Worm (Caenorhabditis elegans): ENCODE results near the gene rpb-9.

Gene rpb-9

DNA sequence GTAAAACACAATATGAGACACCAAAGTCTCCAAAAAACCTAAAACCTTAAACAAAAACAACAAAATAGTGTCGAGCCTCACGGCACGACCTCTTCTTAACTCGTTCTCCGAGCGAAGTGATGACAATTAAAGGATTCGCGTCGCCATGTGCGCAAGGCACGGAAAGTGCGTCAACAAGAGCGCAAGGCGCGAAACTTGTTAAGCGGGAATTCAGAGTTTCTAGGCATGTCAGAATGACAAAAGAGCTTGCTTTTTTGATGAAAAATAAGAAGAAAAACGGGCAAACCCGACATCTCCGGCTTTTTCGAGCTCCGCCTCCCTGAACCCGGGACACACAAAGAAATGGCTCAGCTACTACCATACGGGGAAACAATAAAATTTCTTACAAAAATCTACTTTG lies 45.6 kb upstream of the rpb-9 start:
- TF ChIP-seq ceh-91 (GFP tag; IDR thresholded peaks at IDR 0.05) (0 out of 2 replicates have a peak, but pooled peaks have one; percentile 28), D2030.7 (GFP tag; IDR thresholded peaks at IDR 0.05) (peak; percentile 61), nfyb-1 (GFP tag; IDR thresholded peaks at IDR 0.05) (0 out of 2 replicates have a peak, but pooled peaks have one; percentile 22), xnd-1 (tag; optimal IDR thresholded peaks at IDR 0.05) (peak; percentile 48), B0019.2 (GFP tag; conservative IDR thresholded peaks at IDR 0.05) (peak; percentile 20; the same call in 1 of the 2 replicates), madf-6 (GFP tag; IDR thresholded peaks at IDR 0.05) (peak; percentile 89), F39B2.1 (GFP tag; IDR thresholded peaks at IDR 0.05) (peak; percentile 69; the same call in 1 of the 2 replicates), madf-8 (GFP tag; conservative IDR thresholded peaks at IDR 0.05) (peak; percentile 79), ztf-18 (tag; optimal IDR thresholded peaks at IDR 0.05) (peak; percentile 84), hsf-1 (GFP tag; IDR thresholded peaks at IDR 0.05) (peak; percentile 85), madf-3 (GFP tag; IDR thresholded peaks at IDR 0.05) (peak; percentile 72; the same call in 1 of the 2 replicates)

DNA sequence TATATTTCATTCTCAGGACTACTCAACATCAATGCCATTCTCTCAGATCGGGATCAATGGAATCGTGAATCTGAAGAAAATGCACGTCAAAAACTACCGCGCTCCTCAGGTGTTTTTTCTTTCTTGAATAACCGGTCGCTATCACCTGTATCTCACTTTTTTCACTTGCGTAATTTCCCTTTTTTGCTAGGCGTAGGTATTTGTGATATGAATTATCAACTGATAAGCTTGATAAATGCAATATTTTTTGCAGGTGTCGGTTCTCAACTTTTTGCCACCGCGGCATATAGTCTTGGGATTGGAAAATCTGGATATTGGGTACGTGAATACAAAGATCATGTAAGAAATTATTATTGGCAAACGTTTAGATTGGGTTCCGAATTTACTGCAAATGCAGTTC lies 43.0 kb upstream of the rpb-9 start:
- TF ChIP-seq dpl-1 (GFP tag; optimal IDR thresholded peaks at IDR 0.05) = no peak
- TF ChIP-seq F23B12.7 (tag; optimal IDR thresholded peaks at IDR 0.05; ENCODE audit: insufficient read depth) = no peak
- no peak for TF ChIP-seq mxl-1 (tag; optimal IDR thresholded peaks at IDR 0.05)
- TF ChIP-seq rcor-1 (GFP tag; IDR thresholded peaks at IDR 0.05) = no peak
- no peak for TF ChIP-seq hsf-1 (GFP tag; IDR thresholded peaks at IDR 0.05)
- no peak for TF ChIP-seq mel-28 (tag; optimal IDR thresholded peaks at IDR 0.05; ENCODE audit: borderline replicate concordance)
- no peak for TF ChIP-seq hmg-20 (GFP tag; IDR thresholded peaks at IDR 0.05)
- TF ChIP-seq F39B2.1 (GFP tag; IDR thresholded peaks at IDR 0.05) = no peak
- no peak for TF ChIP-seq madf-6 (GFP tag; IDR thresholded peaks at IDR 0.05)
- no peak for TF ChIP-seq Y53G8AR.9 (GFP tag; conservative IDR thresholded peaks at IDR 0.05)
- no peak for TF ChIP-seq F37B4.10 (GFP tag; IDR thresholded peaks at IDR 0.05)

DNA sequence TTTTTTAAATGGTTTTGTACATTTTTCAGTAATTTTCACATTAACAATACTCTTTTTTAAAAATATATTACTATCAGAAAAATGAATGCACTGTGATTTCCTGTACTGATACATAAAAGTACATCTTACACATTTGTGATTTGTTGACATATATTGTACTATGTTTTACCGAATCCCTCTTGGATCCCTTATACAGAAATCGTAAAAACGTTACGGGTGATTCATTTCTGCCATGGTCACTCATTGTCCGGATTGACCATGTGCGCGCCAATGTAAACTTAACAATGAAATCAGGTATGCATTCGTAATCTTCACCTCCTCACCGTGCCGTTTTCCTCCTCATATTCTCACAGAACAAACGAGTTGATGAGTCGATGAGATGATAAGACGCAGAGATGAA lies 42.0 kb upstream of the rpb-9 start, which contains the start of gene ZC513.2:
TSS of gene ZC513.2 (plus strand) at position 301 of the 400 bp plus-strand sequence.
- TF ChIP-seq somi-1 (GFP tag; optimal IDR thresholded peaks at IDR 0.05) (no peak), F37B4.10 (GFP tag; IDR thresholded peaks at IDR 0.05) (no peak), B0261.1 (tag; optimal IDR thresholded peaks at IDR 0.05) (no peak), lin-40 (tag; optimal IDR thresholded peaks at IDR 0.05) (no peak), fkh-3 (tag; optimal IDR thresholded peaks at IDR 0.05) (no peak), lir-1 (GFP tag; conservative IDR thresholded peaks at IDR 0.05) (no peak), Y53G8AR.9 (GFP tag; conservative IDR thresholded peaks at IDR 0.05) (no peak), ccch-3 (GFP tag; optimal IDR thresholded peaks at IDR 0.05) (no peak), T07F8.4 (tag; optimal IDR thresholded peaks at IDR 0.05) (no peak), ceh-100 (GFP tag; IDR thresholded peaks at IDR 0.05) (no peak), nfya-2 (GFP tag; IDR thresholded peaks at IDR 0.05) (no peak), attf-5 (GFP tag; optimal IDR thresholded peaks at IDR 0.05) (no peak), snpc-3.4 (tag; optimal IDR thresholded peaks at IDR 0.05) (no peak), nhr-27 (tag; optimal IDR thresholded peaks at IDR 0.05) (no peak), F33H1.4 (GFP tag; IDR thresholded peaks at IDR 0.05) (no peak), F49E8.2 (tag; optimal IDR thresholded peaks at IDR 0.05; ENCODE audit: insufficient read depth) (no peak)

DNA sequence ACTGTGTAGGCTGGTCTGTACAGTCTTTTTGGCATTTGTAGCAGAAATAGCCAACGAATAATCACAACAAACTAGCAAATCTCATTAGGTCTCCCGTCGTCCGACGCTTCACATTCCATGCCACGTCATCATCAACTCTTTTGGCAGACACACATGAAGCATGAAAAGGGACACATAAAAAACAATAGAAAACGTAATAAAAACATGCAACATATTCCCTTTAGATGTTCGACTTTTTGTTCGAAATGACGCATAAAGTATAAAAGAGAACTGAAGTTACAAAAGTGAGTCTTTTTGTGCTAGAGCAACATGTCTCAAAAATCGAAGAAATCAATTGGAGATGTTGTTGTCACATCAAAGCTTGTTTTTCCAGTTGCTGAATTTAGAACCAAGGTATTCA lies 39.7 kb upstream of the rpb-9 start, which contains the start of gene sth-1:
TSS of gene sth-1 (plus strand) at position 301 of the 400 bp plus-strand sequence.
- TF ChIP-seq ekl-4 (GFP tag; IDR thresholded peaks at IDR 0.05) (no peak), egl-18 (GFP tag; IDR thresholded peaks at IDR 0.05) (no peak), nhr-27 (tag; optimal IDR thresholded peaks at IDR 0.05) (no peak), pha-4 (tag; optimal IDR thresholded peaks at IDR 0.05) (no peak), Y67H2A.10 (GFP tag; conservative IDR thresholded peaks at IDR 0.05) (no peak)

Measured in whole organism, young adult.